Worm (Caenorhabditis elegans) whole organism, mixed stage, embryonic: Measurements from ENCODE around the gene cfim-2.
A peak's percentile ranks its signal among the peaks of the same experiment; 100 is the strongest.

Source experiments
- M03D4.4 ChIP-seq: sonication (generic microtip); optimal IDR thresholded peaks from 2 replicates; lab custom pipeline; 2017; ENCODE audit warnings: mild to moderate bottlenecking, missing genetic modification characterization, missing compliant biosample characterization
- bed-3 ChIP-seq: fragments of 200-800 bp; sonication (Bioruptor generic); optimal IDR thresholded peaks from 3 replicates; lab custom pipeline; 2018; ENCODE audit warnings: mild to moderate bottlenecking, missing genetic modification characterization, moderate library complexity, missing compliant biosample characterization
- ceh-39 ChIP-seq: fragments of 150-350 bp; optimal IDR thresholded peaks from 2 replicates; lab custom pipeline; 2014; ENCODE audit warnings: missing biosample characterization, missing genetic modification characterization
- ceh-83 ChIP-seq: fragments of 200-800 bp; sonication (Bioruptor generic); optimal IDR thresholded peaks from 2 replicates; lab custom pipeline; 2018; ENCODE audit warnings: mild to moderate bottlenecking, missing genetic modification characterization, missing compliant biosample characterization
- ces-1 ChIP-seq: fragments of 150-350 bp; optimal IDR thresholded peaks from 2 replicates; lab custom pipeline; 2014; ENCODE audit warnings: missing biosample characterization, missing genetic modification reagents, missing genetic modification characterization
- drap-1 ChIP-seq: fragments of 200-800 bp; sonication (Bioruptor generic); optimal IDR thresholded peaks from 3 replicates; lab custom pipeline; 2018; ENCODE audit warnings: mild to moderate bottlenecking, missing genetic modification characterization, missing compliant biosample characterization
- elt-1 ChIP-seq: sonication (generic microtip); optimal IDR thresholded peaks from 2 replicates; lab custom pipeline; 2017; ENCODE audit warnings: missing genetic modification characterization, mild to moderate bottlenecking, missing compliant biosample characterization, antibody characterized with exemption, moderate library complexity, borderline replicate concordance; ENCODE audit not compliant: insufficient read depth
- elt-3 ChIP-seq: fragments of 150-350 bp; optimal IDR thresholded peaks from 2 replicates; lab custom pipeline; 2014; ENCODE audit warnings: missing biosample characterization, missing genetic modification characterization
- flh-1 ChIP-seq: fragments of 200-800 bp; sonication (Bioruptor generic); optimal IDR thresholded peaks from 2 replicates; lab custom pipeline; 2018; ENCODE audit warnings: mild to moderate bottlenecking, missing genetic modification characterization, moderate library complexity, missing compliant biosample characterization
- ham-2 ChIP-seq: fragments of 200-800 bp; sonication (Bioruptor generic); optimal IDR thresholded peaks from 2 replicates; lab custom pipeline; 2018; ENCODE audit warnings: mild to moderate bottlenecking, missing genetic modification characterization, missing compliant biosample characterization
- lin-13 ChIP-seq: fragments of 150-350 bp; optimal IDR thresholded peaks from 2 replicates; lab custom pipeline; 2014; ENCODE audit warnings: missing biosample characterization, missing genetic modification characterization
- lin-32 ChIP-seq: fragments of 200-800 bp; sonication (Bioruptor generic); optimal IDR thresholded peaks from 2 replicates; lab custom pipeline; 2018; ENCODE audit warnings: mild to moderate bottlenecking, missing genetic modification characterization, missing compliant biosample characterization
- lsy-2 ChIP-seq: fragments of 150-350 bp; optimal IDR thresholded peaks from 2 replicates; lab custom pipeline; 2014; ENCODE audit warnings: missing biosample characterization, missing genetic modification characterization
- mab-5 ChIP-seq: fragments of 150-350 bp; optimal IDR thresholded peaks from 2 replicates; lab custom pipeline; 2014; ENCODE audit warnings: missing biosample characterization, missing genetic modification characterization
- mep-1 ChIP-seq: fragments of 150-350 bp; optimal IDR thresholded peaks from 2 replicates; lab custom pipeline; 2017; ENCODE audit warnings: missing biosample characterization, missing genetic modification reagents, missing genetic modification characterization, inconsistent platforms
- nhr-12 ChIP-seq: fragments of 150-350 bp; optimal IDR thresholded peaks from 2 replicates; lab custom pipeline; 2014; ENCODE audit warnings: missing biosample characterization, missing genetic modification characterization
- nhr-237 ChIP-seq: fragments of 150-350 bp; optimal IDR thresholded peaks from 2 replicates; lab custom pipeline; 2014; ENCODE audit warnings: missing biosample characterization, missing genetic modification characterization
- nhr-28 ChIP-seq: fragments of 150-350 bp; optimal IDR thresholded peaks from 2 replicates; lab custom pipeline; 2014; ENCODE audit warnings: missing biosample characterization, missing genetic modification characterization
- nhr-76 ChIP-seq: sonication (generic microtip); optimal IDR thresholded peaks from 2 replicates; lab custom pipeline; 2017; ENCODE audit warnings: missing biosample characterization, missing genetic modification characterization
- pha-4 ChIP-seq: fragments of 150-350 bp; optimal IDR thresholded peaks from 2 replicates; lab custom pipeline; 2018; ENCODE audit warnings: missing biosample characterization, missing genetic modification reagents, missing genetic modification characterization
- sem-2 ChIP-seq: fragments of 200-800 bp; sonication (Bioruptor generic); optimal IDR thresholded peaks from 2 replicates; lab custom pipeline; 2018; ENCODE audit warnings: mild to moderate bottlenecking, missing genetic modification characterization, missing compliant biosample characterization
- snpc-4 ChIP-seq: fragments of 150-350 bp; optimal IDR thresholded peaks from 2 replicates; lab custom pipeline; 2014; ENCODE audit warnings: missing biosample characterization, missing genetic modification characterization
- sptf-1 ChIP-seq: sonication (generic microtip); optimal IDR thresholded peaks from 2 replicates; lab custom pipeline; 2017; ENCODE audit warnings: mild to moderate bottlenecking, missing genetic modification characterization, moderate library complexity, missing compliant biosample characterization
- unc-120 ChIP-seq: sonication (generic microtip); optimal IDR thresholded peaks from 2 replicates; lab custom pipeline; 2017; ENCODE audit warnings: missing genetic modification characterization, missing compliant biosample characterization; ENCODE audit not compliant: poor library complexity, severe bottlenecking
- unc-62 ChIP-seq: fragments of 150-350 bp; optimal IDR thresholded peaks from 2 replicates; lab custom pipeline; 2014; ENCODE audit warnings: missing biosample characterization, missing genetic modification reagents, missing genetic modification characterization
- zip-8 ChIP-seq: fragments of 150-350 bp; optimal IDR thresholded peaks from 2 replicates; lab custom pipeline; 2014; ENCODE audit warnings: missing biosample characterization, missing genetic modification characterization

cfim-2 gene

DNA sequence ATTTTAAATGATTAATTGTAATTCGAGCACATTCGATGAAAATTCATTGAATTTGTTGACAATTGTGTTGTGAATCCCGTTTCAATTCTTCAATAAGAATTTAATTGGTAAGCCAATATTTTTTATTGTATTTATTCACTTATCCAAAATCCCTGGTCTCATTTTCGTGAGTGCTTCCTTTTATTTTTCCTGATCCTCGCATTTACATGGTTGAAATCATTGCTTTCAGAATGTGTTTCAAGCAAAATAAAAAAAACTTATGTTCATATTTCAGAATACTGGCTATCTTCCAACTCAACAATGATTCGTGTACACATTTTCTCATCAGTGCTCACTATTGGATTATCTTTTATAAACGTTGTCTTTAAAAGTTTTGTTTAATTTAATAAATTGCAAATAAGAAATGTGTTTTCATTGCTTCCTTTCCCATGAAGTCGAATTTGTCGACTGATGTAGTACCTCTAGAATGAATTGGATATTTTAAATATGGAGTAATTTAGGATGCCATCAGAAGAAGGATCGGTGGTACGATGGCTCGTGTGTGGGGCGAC is 3.9 kb downstream of the cfim-2 start, which contains the start of the genes D1046.18 and slc-25A26:
Gene D1046.18 (plus strand): TSS at position 301 of the 551 bp plus-strand sequence.
Gene slc-25A26 (plus strand): TSS at position 501 of the 551 bp plus-strand sequence.
- TF ChIP-seq ham-2 (no peak), bed-3 (GFP tag; lab: Kevin White, UChicago) (no peak), ces-1 (GFP tag; lab: Kevin White, UChicago) (no peak), nhr-76 (tag; lab: Kevin White, UChicago) (no peak), zip-8 (no peak), M03D4.4 (tag; lab: Kevin White, UChicago) (no peak), sptf-1 (tag; lab: Kevin White, UChicago) (no peak), unc-120 (tag; lab: Kevin White, UChicago) (no peak), elt-3 (tag; lab: Kevin White, UChicago) (no peak), nhr-237 (tag; lab: Kevin White, UChicago) (no peak), snpc-4 (no peak), flh-1 (no peak), lin-32 (no peak), mep-1 (no peak), pha-4 (tag; lab: Kevin White, UChicago) (no peak), mab-5 (tag; lab: Kevin White, UChicago) (no peak)

DNA sequence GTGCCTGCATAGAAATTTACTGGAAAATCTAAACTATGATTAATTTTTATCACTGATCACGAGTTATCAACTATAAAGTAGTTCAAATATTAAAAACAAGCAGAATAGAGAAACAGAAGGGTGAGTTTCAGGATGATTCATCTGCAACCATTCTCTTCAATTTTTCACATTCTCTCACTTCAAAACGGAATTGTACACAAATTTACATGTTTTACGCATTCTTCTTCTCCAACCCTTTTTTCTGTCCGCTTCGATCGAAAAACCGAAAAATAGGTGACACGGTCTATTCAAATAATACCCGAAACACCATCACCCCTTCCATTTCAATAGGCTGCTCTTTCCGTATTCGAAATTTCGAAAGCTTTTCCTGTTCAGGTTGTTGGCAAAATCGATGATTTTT is 7.5 kb downstream of the cfim-2 start, which contains the start of gene D1046.4:
Gene D1046.4 (plus strand): TSS at position 301 of the 400 bp plus-strand sequence.
- TF ChIP-seq nhr-76 (tag; lab: Kevin White, UChicago), result no peak
- TF ChIP-seq elt-3 (tag; lab: Kevin White, UChicago), result no peak
- TF ChIP-seq nhr-28 (tag; lab: Kevin White, UChicago), result no peak
- no peak for TF ChIP-seq unc-62 (GFP tag; lab: Kevin White, UChicago)
- no peak for TF ChIP-seq sem-2 (GFP tag; lab: Kevin White, UChicago)
- no peak for TF ChIP-seq ceh-39 (tag; lab: Kevin White, UChicago)

DNA sequence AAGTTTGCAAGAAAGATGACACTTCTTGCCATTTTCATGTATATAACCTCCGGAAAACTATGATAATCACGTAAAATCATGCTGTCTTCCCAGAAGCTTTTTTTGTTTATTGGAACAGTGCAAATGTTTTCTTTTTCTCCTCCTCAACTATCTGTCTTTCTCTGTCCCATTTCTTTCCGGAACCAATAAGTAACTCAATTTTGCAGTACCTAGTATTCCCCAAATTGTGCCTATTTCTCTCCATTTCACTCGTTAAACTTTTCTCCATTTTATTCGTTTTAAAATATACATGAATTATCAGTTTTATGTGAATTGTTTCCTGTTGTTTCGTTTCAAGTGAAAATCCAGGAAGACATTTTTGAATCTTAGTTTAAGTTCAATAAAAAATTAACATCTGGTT is 17.3 kb downstream of the cfim-2 start:
- TF ChIP-seq ces-1 (GFP tag; lab: Kevin White, UChicago) (peak; percentile 73), nhr-12 (no peak)

DNA sequence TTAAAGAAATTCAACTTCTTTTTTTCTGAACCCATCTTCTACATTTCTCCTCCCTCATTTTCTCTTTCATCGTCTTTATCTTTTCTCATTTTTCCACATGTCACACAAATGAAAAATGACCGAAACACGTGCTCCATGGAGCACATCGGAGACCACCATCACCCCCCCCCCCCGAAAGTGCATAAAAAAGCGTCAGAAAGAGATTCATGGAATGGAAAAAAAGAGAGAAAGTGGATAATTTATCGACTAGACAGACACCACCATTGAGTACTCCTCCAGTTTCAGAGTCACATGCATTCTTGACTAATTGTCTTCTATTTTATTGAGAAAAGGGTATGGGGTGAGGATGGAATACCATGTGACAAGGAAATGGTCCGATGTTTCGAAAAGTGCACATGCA is 21.0 kb downstream of the cfim-2 start:
- TF ChIP-seq drap-1 (GFP tag; lab: Kevin White, UChicago) (no peak), lsy-2 (tag; lab: Kevin White, UChicago) (no peak), mab-5 (tag; lab: Kevin White, UChicago) (peak; percentile 37), unc-62 (GFP tag; lab: Kevin White, UChicago) (peak; percentile 33), ceh-83 (GFP tag; lab: Kevin White, UChicago) (no peak), ces-1 (GFP tag; lab: Kevin White, UChicago) (no peak), lin-13 (no peak), sem-2 (GFP tag; lab: Kevin White, UChicago) (no peak), mep-1 (no peak), nhr-76 (tag; lab: Kevin White, UChicago) (no peak), unc-120 (tag; lab: Kevin White, UChicago) (peak; percentile 50)

DNA sequence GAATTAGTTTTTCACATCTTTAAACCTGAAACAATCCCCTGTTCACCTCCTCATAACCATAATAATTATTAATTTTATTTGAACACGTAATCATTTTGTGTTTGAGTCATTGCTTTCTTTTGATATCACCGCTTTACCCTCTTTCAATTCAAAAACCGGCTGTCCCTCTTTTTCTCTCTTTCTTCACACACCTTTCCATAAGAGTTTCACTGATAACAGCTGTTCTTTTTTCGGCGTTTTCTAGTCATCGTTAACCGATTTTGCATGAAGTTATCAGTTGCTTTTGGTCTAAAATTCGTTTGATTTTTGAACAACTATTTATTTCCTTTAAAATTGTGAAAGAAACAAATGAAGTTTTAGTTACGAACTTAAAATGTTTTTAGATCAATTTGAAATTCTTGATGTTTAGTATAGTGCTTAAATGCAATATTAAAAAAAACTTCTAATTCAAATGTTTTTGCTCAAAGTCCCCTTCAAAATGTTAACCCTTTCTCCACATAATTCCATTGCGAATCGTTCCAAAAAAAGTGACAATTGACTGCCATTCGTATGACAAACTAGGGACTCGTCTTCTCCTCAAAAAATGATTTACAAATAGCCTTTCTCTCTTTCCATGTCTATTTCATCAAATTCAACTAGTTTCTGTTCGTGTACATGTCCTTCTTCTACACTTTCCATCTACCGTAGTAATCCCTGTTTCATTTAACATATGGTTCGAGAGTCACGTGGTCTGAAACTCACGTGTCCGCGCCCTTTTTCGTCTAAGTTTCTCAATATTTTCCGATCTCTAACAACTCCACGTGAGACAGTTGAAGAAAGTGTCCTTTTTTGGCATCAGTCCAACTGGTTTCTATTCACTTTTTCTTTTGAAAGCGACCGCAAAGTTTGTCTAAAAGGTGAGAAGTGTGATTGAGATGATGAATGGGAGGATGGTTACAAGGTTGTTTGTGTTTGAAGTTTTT is 23.2 kb downstream of the cfim-2 start:
- TF ChIP-seq sptf-1 (tag; lab: Kevin White, UChicago) (no peak), bed-3 (GFP tag; lab: Kevin White, UChicago) (no peak), elt-1 (tag; lab: Kevin White, UChicago) (no peak)
- TF ChIP-seq, all 35 proteins: peak for 0
